Worm (Caenorhabditis elegans): Measurements from ENCODE around the gene F55C5.10.

F55C5.10 gene

DNA sequence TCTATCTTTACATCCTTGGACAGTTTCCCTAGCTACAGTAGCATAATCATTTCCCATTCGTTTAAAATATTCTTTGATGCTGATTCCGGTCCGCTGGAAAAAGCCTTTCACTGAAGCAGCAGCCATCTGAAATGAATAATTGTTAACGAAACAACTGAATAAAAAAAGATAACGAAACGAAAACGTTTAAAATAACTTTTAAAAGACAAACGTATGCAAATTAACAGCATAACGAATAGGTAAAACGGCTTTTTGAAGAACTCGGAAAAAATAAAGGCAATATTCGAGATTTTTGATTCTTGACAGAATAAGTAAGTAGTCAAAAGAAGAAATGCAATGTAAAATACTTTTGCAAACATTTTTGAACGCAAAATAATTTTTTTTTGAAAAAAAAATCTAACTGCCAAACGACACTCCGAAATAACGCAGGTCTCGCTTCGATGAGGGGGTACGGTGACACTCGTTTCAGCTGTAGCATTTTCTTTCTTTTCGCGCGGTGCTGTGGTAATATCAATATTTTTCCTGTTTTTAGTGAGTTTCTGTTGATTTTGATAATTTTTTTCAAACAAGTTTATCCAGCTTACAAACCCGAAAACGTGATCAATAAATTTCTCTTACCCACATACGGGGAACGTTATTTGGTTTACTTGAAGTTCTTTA is 34.7 kb downstream of the F55C5.10 start, which contains the start of the genes R04F11.5 and R04F11.2 (continued):
- TF ChIP-seq mep-1 (tag; optimal IDR thresholded peaks at IDR 0.05), result peak; percentile 84

DNA sequence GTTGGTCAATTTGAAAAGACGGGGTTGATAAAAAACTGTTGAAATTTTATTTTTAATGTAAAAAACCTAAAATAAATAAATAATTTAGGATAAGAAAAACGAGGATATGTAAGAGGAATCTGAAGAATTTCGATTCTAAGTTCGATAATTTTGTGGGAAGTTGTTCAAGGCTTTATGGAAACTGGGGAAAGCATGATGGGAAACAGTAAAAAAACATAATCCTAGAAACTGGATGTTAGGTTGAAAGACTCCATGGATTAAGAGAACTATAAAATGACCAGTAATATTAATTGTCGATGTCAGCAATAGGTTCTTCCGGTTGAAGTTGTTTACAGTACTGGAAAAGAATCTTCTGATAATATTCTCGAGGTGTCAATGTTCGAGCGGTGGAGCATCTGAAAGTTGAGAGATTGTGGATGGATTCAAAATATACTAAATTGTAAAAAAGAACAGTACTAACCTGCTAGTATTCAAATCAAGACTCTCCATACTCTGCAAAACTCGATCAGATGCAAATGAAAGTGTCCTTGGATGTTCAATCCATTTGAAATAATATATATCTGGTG is 37.1 kb downstream of the F55C5.10 start:
- no peak for TF ChIP-seq nhr-6 (tag; optimal IDR thresholded peaks at IDR 0.05)
- no peak for TF ChIP-seq ces-1 (GFP tag; optimal IDR thresholded peaks at IDR 0.05)
- TF ChIP-seq lim-7 (GFP tag; IDR thresholded peaks at IDR 0.05), result no peak
- TF ChIP-seq spr-1 (tag; optimal IDR thresholded peaks at IDR 0.05), result no peak
- TF ChIP-seq lin-29 (GFP tag; IDR thresholded peaks at IDR 0.05), result no peak
- peak in 1 of 2 experiments; percentile 29 for TF ChIP-seq lsy-2 (tag; optimal IDR thresholded peaks at IDR 0.05)
- TF ChIP-seq lin-1 (GFP tag; IDR thresholded peaks at IDR 0.05), result no peak
- TF ChIP-seq tag-97 (GFP tag; IDR thresholded peaks at IDR 0.05), result no peak
- no peak for TF ChIP-seq aha-1 (tag)
- no peak for TF ChIP-seq mdt-29 (GFP tag; IDR thresholded peaks at IDR 0.05)
- no peak for TF ChIP-seq ctbp-1 (GFP tag; IDR thresholded peaks at IDR 0.05)
- TF ChIP-seq dpl-1 (GFP tag; optimal IDR thresholded peaks at IDR 0.05), result no peak
- no peak for TF ChIP-seq ztf-11 (tag; optimal IDR thresholded peaks at IDR 0.05)
- no peak for TF ChIP-seq ceh-62 (tag; optimal IDR thresholded peaks at IDR 0.05)
- TF ChIP-seq zag-1 (tag; optimal IDR thresholded peaks at IDR 0.05), result no peak
- no peak for TF ChIP-seq F44E2.7 (GFP tag; IDR thresholded peaks at IDR 0.05)
- TF ChIP-seq F49E8.2 (tag; optimal IDR thresholded peaks at IDR 0.05; ENCODE audit: borderline replicate concordance), result peak; percentile 2
- TF ChIP-seq nhr-77 (tag; optimal IDR thresholded peaks at IDR 0.05), result no peak
- TF ChIP-seq hif-1 (tag; optimal IDR thresholded peaks at IDR 0.05), result no peak
- 0 out of 2 replicates have a peak, but pooled peaks have one; percentile 9 for TF ChIP-seq hmg-1.1 (GFP tag; IDR thresholded peaks at IDR 0.05)
- no peak for TF ChIP-seq unc-130 (GFP tag; optimal IDR thresholded peaks at IDR 0.05)
- no peak for TF ChIP-seq nhr-41 (GFP tag; IDR thresholded peaks at IDR 0.05)
- no peak for TF ChIP-seq dmd-8 (GFP tag; IDR thresholded peaks at IDR 0.05)
- no peak for TF ChIP-seq Y48G9A.11 (GFP tag; IDR thresholded peaks at IDR 0.05)
- no peak for TF ChIP-seq set-16 (GFP tag; IDR thresholded peaks at IDR 0.05)
- no peak for TF ChIP-seq nhr-48 (tag; optimal IDR thresholded peaks at IDR 0.05)
- peak; percentile 20 for TF ChIP-seq gei-8 (GFP tag; optimal IDR thresholded peaks at IDR 0.05)
- peak; percentile 22 for TF ChIP-seq mes-2 (tag; optimal IDR thresholded peaks at IDR 0.05; ENCODE audit: poor library complexity, severe bottlenecking)
- TF ChIP-seq rbr-2 (tag; optimal IDR thresholded peaks at IDR 0.05), result no peak
- no peak for TF ChIP-seq F26F4.8 (GFP tag; conservative IDR thresholded peaks at IDR 0.05)
- no peak for TF ChIP-seq lin-15B (tag; optimal IDR thresholded peaks at IDR 0.05)
- TF ChIP-seq madf-9 (GFP tag; conservative IDR thresholded peaks at IDR 0.05), result no peak
- TF ChIP-seq ceh-20 (GFP tag; IDR thresholded peaks at IDR 0.05), result no peak
- TF ChIP-seq nhr-25 (tag; optimal IDR thresholded peaks at IDR 0.05; ENCODE audit: borderline replicate concordance, insufficient read depth), result no peak
- no peak for TF ChIP-seq madf-5 (GFP tag; IDR thresholded peaks at IDR 0.05)
- no peak for TF ChIP-seq vab-7 (GFP tag; IDR thresholded peaks at IDR 0.05)
- TF ChIP-seq nhr-10 (tag; optimal IDR thresholded peaks at IDR 0.05), result no peak
- TF ChIP-seq cey-2 (tag; optimal IDR thresholded peaks at IDR 0.05; ENCODE audit: borderline replicate concordance, insufficient read depth), result no peak
- TF ChIP-seq daf-16 (GFP tag; optimal IDR thresholded peaks at IDR 0.05), result peak in 1 of 2 experiments; percentile 13
- TF ChIP-seq daf-16 (tag; optimal IDR thresholded peaks at IDR 0.05), result peak; percentile 13
- TF ChIP-seq aly-2 (tag; optimal IDR thresholded peaks at IDR 0.05), result no peak
- TF ChIP-seq F37D6.2 (tag; optimal IDR thresholded peaks at IDR 0.05), result no peak
- no peak for TF ChIP-seq lin-39 (tag; optimal IDR thresholded peaks at IDR 0.05)
- TF ChIP-seq zfp-2 (tag; optimal IDR thresholded peaks at IDR 0.05), result no peak
- no peak for TF ChIP-seq mxl-3 (GFP tag; optimal IDR thresholded peaks at IDR 0.05)
- no peak for TF ChIP-seq lin-13 (GFP tag; optimal IDR thresholded peaks at IDR 0.05)
- peak; percentile 64 for TF ChIP-seq duxl-1 (tag; optimal IDR thresholded peaks at IDR 0.05; ENCODE audit: poor library complexity)
